Worm (Caenorhabditis elegans) whole organism, L4/young adult: Measurements from ENCODE around the gene T28B11.1.

Source experiments
- dao-5 ChIP-seq: sonication (generic microtip); optimal IDR thresholded peaks from 2 replicates; lab custom pipeline; 2016; ENCODE audit warnings: missing genotype, missing genetic modification characterization, moderate library complexity, missing compliant biosample characterization
- him-1 ChIP-seq: sonication (generic microtip); optimal IDR thresholded peaks from 2 replicates; lab custom pipeline; 2016; ENCODE audit warnings: missing genotype, missing genetic modification reagents, missing genetic modification characterization, missing compliant biosample characterization

DNA sequence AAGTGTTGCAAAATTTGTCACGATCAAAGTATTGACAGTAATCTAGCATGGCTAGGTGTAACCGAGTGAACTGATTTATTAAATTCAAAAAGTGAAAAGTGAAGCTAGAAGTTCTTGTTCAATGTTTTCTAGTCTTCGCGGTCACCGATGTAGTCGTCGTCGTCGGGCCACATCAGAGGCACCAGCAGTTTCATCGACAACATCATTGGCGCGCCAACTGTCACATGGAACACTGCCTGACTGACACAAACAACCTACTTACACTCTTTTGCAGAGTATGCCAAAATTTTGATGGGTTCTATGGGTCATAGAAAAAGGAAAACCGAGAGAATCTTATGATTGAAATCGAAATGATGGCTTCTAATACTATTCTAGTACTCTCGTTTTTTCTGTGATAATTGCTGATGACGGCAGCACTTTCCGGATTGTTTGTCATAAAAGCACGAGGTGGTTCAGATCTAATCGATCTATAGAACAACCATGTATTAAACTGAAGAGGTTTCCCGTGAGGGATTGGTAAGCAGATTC is 6.7 kb downstream of the T28B11.1 start:
- TF ChIP-seq dao-5 (tag; lab: Kevin White, UChicago) (no peak), him-1 (tag; lab: Kevin White, UChicago) (no peak)
